Fruit fly (Drosophila melanogaster): ENCODE results near the gene CG9503.

dm6 chrX:14878917-14879316, 44.4 kb downstream of the CG9503 start:
- TF ChIP-seq Ets98B (GFP tag; IDR thresholded peaks at IDR 0.05): no peak
- no peak for TF ChIP-seq CG9948 (tag; optimal IDR thresholded peaks at IDR 0.05)
- TF ChIP-seq fd96Ca (GFP tag; IDR thresholded peaks at IDR 0.05): no peak
- TF ChIP-seq Pif1A (GFP tag; optimal IDR thresholded peaks at IDR 0.05): no peak
- no peak for TF ChIP-seq CG32121 (GFP tag; IDR thresholded peaks at IDR 0.05)
- TF ChIP-seq CG17806 (tag; optimal IDR thresholded peaks at IDR 0.05): no peak
- no peak for TF ChIP-seq gl (tag; optimal IDR thresholded peaks at IDR 0.05)

Data from whole organism, pupa.